Worm (Caenorhabditis elegans): ENCODE measurements around the gene fnip-2.
A peak's percentile ranks its signal among the peaks of the same experiment; 100 is the strongest.

Gene fnip-2

ce11 chrIV:2219334-2219755, 3.3 kb upstream of the fnip-2 start (continued):
- TF ChIP-seq mdl-1 (tag; optimal IDR thresholded peaks at IDR 0.05): peak; percentile 98 to 99
- TF ChIP-seq ceh-82 (tag; optimal IDR thresholded peaks at IDR 0.05): no peak
- peak; percentile 100 for TF ChIP-seq hlh-11 (tag; optimal IDR thresholded peaks at IDR 0.05)
- peak; percentile 97 for TF ChIP-seq hmg-1.1 (GFP tag; IDR thresholded peaks at IDR 0.05)
- peak in 1 of 2 experiments; percentile 99 for TF ChIP-seq unc-62 (GFP tag; optimal IDR thresholded peaks at IDR 0.05 in 1 of 2)
- TF ChIP-seq unc-62 (tag; optimal IDR thresholded peaks at IDR 0.05): no peak
- peak; percentile 97 for TF ChIP-seq rbr-2 (tag; optimal IDR thresholded peaks at IDR 0.05)
- TF ChIP-seq fos-1 (tag; optimal IDR thresholded peaks at IDR 0.05): no peak
- TF ChIP-seq lin-15B (tag; optimal IDR thresholded peaks at IDR 0.05): no peak
- TF ChIP-seq mep-1 (tag; optimal IDR thresholded peaks at IDR 0.05): peak; percentile 95
- TF ChIP-seq unc-130 (GFP tag; optimal IDR thresholded peaks at IDR 0.05): no peak
- TF ChIP-seq duxl-1 (tag; optimal IDR thresholded peaks at IDR 0.05; ENCODE audit: poor library complexity): peak; percentile 89
- TF ChIP-seq F37D6.2 (tag; optimal IDR thresholded peaks at IDR 0.05): peak; percentile 94

DNA sequence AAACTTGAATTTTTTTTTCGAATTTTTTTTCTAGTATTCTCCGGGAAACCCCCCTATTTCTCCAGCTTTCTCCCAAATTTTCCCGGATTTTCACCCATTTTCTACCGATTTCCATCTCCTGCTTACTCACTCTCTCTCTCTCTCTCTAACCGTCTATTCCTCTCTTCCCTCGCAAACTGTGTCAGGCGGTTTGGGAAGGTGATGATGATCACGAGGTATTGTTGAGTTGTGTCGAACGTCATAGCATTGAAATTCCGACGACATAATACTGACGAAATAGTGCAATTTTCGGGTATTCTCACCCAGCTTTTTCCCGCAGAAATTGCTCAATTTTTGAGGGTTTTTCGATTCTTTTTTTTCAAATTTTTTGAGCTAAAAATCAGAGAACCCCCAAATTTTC, 2.5 kb upstream of the fnip-2 start:
- TF ChIP-seq lir-3 (tag; optimal IDR thresholded peaks at IDR 0.05): no peak
- peak in 1 of 2 experiments; percentile 8 for TF ChIP-seq unc-62 (GFP tag; optimal IDR thresholded peaks at IDR 0.05 in 1 of 2)
- no peak for TF ChIP-seq unc-62 (tag; optimal IDR thresholded peaks at IDR 0.05)
- no peak for TF ChIP-seq mdl-1 (tag; optimal IDR thresholded peaks at IDR 0.05)
- no peak for TF ChIP-seq nhr-76 (tag; optimal IDR thresholded peaks at IDR 0.05)
- no peak for TF ChIP-seq pqm-1 (tag; optimal IDR thresholded peaks at IDR 0.05)
- no peak for TF ChIP-seq fos-1 (tag; optimal IDR thresholded peaks at IDR 0.05)
- TF ChIP-seq egl-43 (GFP tag; IDR thresholded peaks at IDR 0.05): no peak
- no peak for TF ChIP-seq ceh-28 (tag; optimal IDR thresholded peaks at IDR 0.05)
- no peak for TF ChIP-seq aha-1 (tag)
- no peak for TF ChIP-seq nhr-25 (tag; optimal IDR thresholded peaks at IDR 0.05; ENCODE audit: borderline replicate concordance, insufficient read depth)
- peak; percentile 26 for TF ChIP-seq mxl-3 (GFP tag; optimal IDR thresholded peaks at IDR 0.05)
- no peak for TF ChIP-seq daf-19 (GFP tag; conservative IDR thresholded peaks at IDR 0.05)
- TF ChIP-seq zip-11 (GFP tag; IDR thresholded peaks at IDR 0.05): no peak
- TF ChIP-seq cey-2 (tag; optimal IDR thresholded peaks at IDR 0.05; ENCODE audit: borderline replicate concordance, insufficient read depth): no peak
- peak; percentile 12 for TF ChIP-seq dpl-1 (GFP tag; optimal IDR thresholded peaks at IDR 0.05)
- no peak for TF ChIP-seq ztf-7 (tag; optimal IDR thresholded peaks at IDR 0.05)
- TF ChIP-seq ctbp-1 (GFP tag; IDR thresholded peaks at IDR 0.05): no peak
- no peak for TF ChIP-seq spr-3 (GFP tag; optimal IDR thresholded peaks at IDR 0.05)
- TF ChIP-seq nhr-111 (GFP tag; optimal IDR thresholded peaks at IDR 0.05): no peak
- no peak for TF ChIP-seq lin-15B (tag; optimal IDR thresholded peaks at IDR 0.05)
- peak; percentile 70 for TF ChIP-seq nhr-28 (tag; optimal IDR thresholded peaks at IDR 0.05)
- TF ChIP-seq lin-1 (GFP tag; IDR thresholded peaks at IDR 0.05): no peak
- TF ChIP-seq Y5F2A.4 (GFP tag; optimal IDR thresholded peaks at IDR 0.05): no peak
- TF ChIP-seq spr-1 (tag; optimal IDR thresholded peaks at IDR 0.05): no peak
- no peak for TF ChIP-seq fkh-10 (GFP tag; optimal IDR thresholded peaks at IDR 0.05)
- TF ChIP-seq unc-39 (tag; optimal IDR thresholded peaks at IDR 0.05): no peak
- no peak for TF ChIP-seq mxl-2 (GFP tag; conservative IDR thresholded peaks at IDR 0.05)
- peak; percentile 51 for TF ChIP-seq nhr-6 (tag; optimal IDR thresholded peaks at IDR 0.05)
- no peak for TF ChIP-seq Y48G9A.11 (GFP tag; IDR thresholded peaks at IDR 0.05)
- peak; percentile 39 for TF ChIP-seq mep-1 (tag; optimal IDR thresholded peaks at IDR 0.05)
- peak; percentile 75 for TF ChIP-seq hlh-11 (tag; optimal IDR thresholded peaks at IDR 0.05)
- no peak for TF ChIP-seq madf-5 (GFP tag; IDR thresholded peaks at IDR 0.05)
- TF ChIP-seq F10B5.3 (tag; optimal IDR thresholded peaks at IDR 0.05): no peak
- TF ChIP-seq ceh-62 (tag; optimal IDR thresholded peaks at IDR 0.05): no peak
- TF ChIP-seq lin-29 (GFP tag; IDR thresholded peaks at IDR 0.05): no peak
- no peak for TF ChIP-seq lin-38 (GFP tag; IDR thresholded peaks at IDR 0.05)
- TF ChIP-seq duxl-1 (tag; optimal IDR thresholded peaks at IDR 0.05; ENCODE audit: poor library complexity): peak; percentile 23
- TF ChIP-seq nhr-77 (tag; optimal IDR thresholded peaks at IDR 0.05): no peak
- no peak for TF ChIP-seq R02D3.7 (tag; optimal IDR thresholded peaks at IDR 0.05)
- no peak for TF ChIP-seq dmd-8 (GFP tag; IDR thresholded peaks at IDR 0.05)
- no peak for TF ChIP-seq skn-1 (tag; optimal IDR thresholded peaks at IDR 0.05)
- no peak for TF ChIP-seq mdt-29 (GFP tag; IDR thresholded peaks at IDR 0.05)
- TF ChIP-seq F49E8.2 (tag; optimal IDR thresholded peaks at IDR 0.05; ENCODE audit: borderline replicate concordance): no peak
- TF ChIP-seq lsy-2 (tag; optimal IDR thresholded peaks at IDR 0.05): peak in 1 of 2 experiments; percentile 67

All from whole organism, L4 larva.